Fruit fly (Drosophila melanogaster) whole organism, embryonic: ENCODE data around the gene ZnT77C.

Experiments
- Ada2b ChIP-seq: fragments of 200-800 bp; sonication (Bioruptor generic); IDR thresholded peaks from 2 replicates; pipeline ENCODE4 v1.3.6; 2022; ENCODE audit warnings: missing biosample characterization, missing genetic modification characterization
- CG10209 ChIP-seq: fragments of 200-800 bp; sonication (Bioruptor generic); optimal IDR thresholded peaks from 3 replicates; lab custom pipeline; 2017; ENCODE audit warnings: missing biosample characterization, mild to moderate bottlenecking, missing genetic modification characterization, missing genetic modification reagents
- CG10321 ChIP-seq: fragments of 200-800 bp; sonication (Bioruptor generic); IDR thresholded peaks from 2 replicates; pipeline ENCODE4 v1.3.6; 2022; ENCODE audit warnings: missing biosample characterization, missing genetic modification characterization
- CG10366 ChIP-seq: fragments of 200-800 bp; sonication (Bioruptor generic); IDR thresholded peaks from 2 replicates; pipeline ENCODE4 v1.3.6; 2022; ENCODE audit warnings: missing biosample characterization, missing genetic modification characterization
- CG10654 ChIP-seq: fragments of 200-800 bp; sonication (Bioruptor generic); optimal IDR thresholded peaks from 2 replicates; lab custom pipeline; 2016; ENCODE audit warnings: missing biosample characterization, missing genetic modification characterization
- CG12391 ChIP-seq: fragments of 200-800 bp; sonication (Bioruptor generic); optimal IDR thresholded peaks from 3 replicates; lab custom pipeline; 2018; ENCODE audit warnings: missing biosample characterization, mild to moderate bottlenecking, missing genetic modification characterization, moderate library complexity
- CG15269 ChIP-seq: fragments of 200-800 bp; sonication (Bioruptor generic); optimal IDR thresholded peaks from 2 replicates; lab custom pipeline; 2018; ENCODE audit warnings: missing biosample characterization, mild to moderate bottlenecking, missing genetic modification characterization, moderate library complexity
- CG15601 ChIP-seq: fragments of 200-800 bp; sonication (Bioruptor generic); optimal IDR thresholded peaks from 3 replicates; lab custom pipeline; 2019; ENCODE audit warnings: missing biosample characterization, mild to moderate bottlenecking, missing genetic modification characterization, moderate library complexity
- CG16779 ChIP-seq: fragments of 200-800 bp; sonication (Bioruptor generic); IDR thresholded peaks from 2 replicates; pipeline ENCODE4 v1.3.6; 2022; ENCODE audit warnings: missing biosample characterization, missing genetic modification characterization
- CG17568 ChIP-seq: fragments of 200-800 bp; sonication (Bioruptor generic); optimal IDR thresholded peaks from 2 replicates; lab custom pipeline; 2018; ENCODE audit warnings: missing biosample characterization, mild to moderate bottlenecking, missing genetic modification characterization, moderate library complexity
- CG17829 ChIP-seq: fragments of 200-800 bp; optimal IDR thresholded peaks from 2 replicates; lab custom pipeline; 2019; ENCODE audit warnings: missing biosample characterization, mild to moderate bottlenecking, missing genetic modification characterization, moderate library complexity
- CG17912 ChIP-seq: fragments of 200-800 bp; sonication (Bioruptor generic); optimal IDR thresholded peaks from 2 replicates; lab custom pipeline; 2018; ENCODE audit warnings: missing biosample characterization, mild to moderate bottlenecking, missing genetic modification characterization
- CG3065 ChIP-seq: fragments of 200-800 bp; sonication (Bioruptor generic); optimal IDR thresholded peaks from 2 replicates; lab custom pipeline; 2016; ENCODE audit warnings: missing biosample characterization, missing genetic modification characterization
- CG3726 ChIP-seq: fragments of 200-800 bp; sonication (Bioruptor generic); IDR thresholded peaks from 3 replicates; pipeline ENCODE4, ENCODE4 v1.3.6; 2022; ENCODE audit warnings: missing biosample characterization, missing genetic modification characterization
- CG6175 ChIP-seq: fragments of 200-800 bp; sonication (Bioruptor generic); IDR thresholded peaks from 3 replicates; pipeline ENCODE4 v1.3.6; 2022; ENCODE audit warnings: missing biosample characterization, missing genetic modification characterization
- CG6272 ChIP-seq: fragments of 200-800 bp; sonication (Bioruptor generic); IDR thresholded peaks from 2 replicates; pipeline ENCODE4 v1.3.6; 2022; ENCODE audit warnings: missing biosample characterization, missing genetic modification characterization
- CG9797 ChIP-seq: fragments of 200-800 bp; sonication (Bioruptor generic); optimal IDR thresholded peaks from 3 replicates; lab custom pipeline; 2018; ENCODE audit warnings: missing biosample characterization, mild to moderate bottlenecking, missing genetic modification characterization
- Chrac-16 ChIP-seq: fragments of 200-800 bp; sonication (Bioruptor generic); optimal IDR thresholded peaks from 3 replicates; lab custom pipeline; 2016; ENCODE audit warnings: missing biosample characterization, missing genetic modification characterization
- E2f2 ChIP-seq: fragments of 200-800 bp; sonication (Bioruptor generic); IDR thresholded peaks from 2 replicates; pipeline ENCODE4 v1.3.6; 2022; ENCODE audit warnings: missing biosample characterization, missing genetic modification characterization
- Gug ChIP-seq: fragments of 200-800 bp; sonication (Bioruptor generic); IDR thresholded peaks from 4 replicates; pipeline ENCODE4 v1.3.6; 2022; ENCODE audit warnings: missing biosample characterization, missing genetic modification characterization
- HLH54F ChIP-seq: fragments of 200-800 bp; sonication (Bioruptor generic); optimal IDR thresholded peaks from 3 replicates; lab custom pipeline; 2016; ENCODE audit warnings: missing biosample characterization, missing genetic modification characterization
- HmgD ChIP-seq: fragments of 200-800 bp; sonication (Bioruptor generic); optimal IDR thresholded peaks from 3 replicates; lab custom pipeline; 2016; ENCODE audit warnings: missing biosample characterization, missing genetic modification characterization
- Hmr ChIP-seq: fragments of 200-800 bp; sonication (Bioruptor generic); optimal IDR thresholded peaks from 3 replicates; lab custom pipeline; 2017; ENCODE audit warnings: mild to moderate bottlenecking, missing biosample characterization, missing genetic modification reagents, missing genetic modification characterization
- MBD-R2 ChIP-seq: fragments of 200-800 bp; sonication (Bioruptor generic); IDR thresholded peaks from 2 replicates; pipeline ENCODE4 v1.3.6; 2022; ENCODE audit warnings: missing biosample characterization, missing genetic modification characterization
- NC2β ChIP-seq: fragments of 200-800 bp; sonication (Bioruptor generic); optimal IDR thresholded peaks from 2 replicates; lab custom pipeline; 2016; ENCODE audit warnings: missing biosample characterization, missing genetic modification characterization
- Nf-YB ChIP-seq: fragments of 200-800 bp; sonication (Bioruptor generic); optimal IDR thresholded peaks from 3 replicates; lab custom pipeline; 2019; ENCODE audit warnings: missing biosample characterization, mild to moderate bottlenecking, missing genetic modification characterization, moderate library complexity
- Opbp ChIP-seq: fragments of 200-800 bp; sonication (Bioruptor generic); IDR thresholded peaks from 3 replicates; pipeline ENCODE4 v1.3.6; 2022; ENCODE audit warnings: missing biosample characterization, missing genetic modification characterization; ENCODE audit not compliant: partially characterized antibody
- Poxn ChIP-seq: fragments of 200-800 bp; sonication (Bioruptor generic); IDR thresholded peaks from 2 replicates; pipeline ENCODE4 v1.3.6; 2022; ENCODE audit warnings: missing biosample characterization, missing genetic modification characterization
- Scr ChIP-seq: fragments of 200-800 bp; sonication (Bioruptor generic); IDR thresholded peaks from 2 replicates; pipeline ENCODE4 v1.3.6; 2022; ENCODE audit warnings: missing biosample characterization, missing genetic modification characterization; ENCODE audit not compliant: partially characterized antibody
- Spps ChIP-seq: fragments of 200-800 bp; sonication (Bioruptor generic); optimal IDR thresholded peaks from 2 replicates; lab custom pipeline; 2018; ENCODE audit warnings: missing biosample characterization, mild to moderate bottlenecking, missing genetic modification characterization
- Sry-δ ChIP-seq: fragments of 200-800 bp; sonication (Bioruptor generic); optimal IDR thresholded peaks from 2 replicates; lab custom pipeline; 2016; ENCODE audit warnings: missing biosample characterization, missing genetic modification characterization
- Vsx1 ChIP-seq: fragments of 200-800 bp; sonication (Bioruptor generic); optimal IDR thresholded peaks from 2 replicates; lab custom pipeline; 2017; ENCODE audit warnings: missing biosample characterization, mild to moderate bottlenecking, missing genetic modification characterization, missing genetic modification reagents
- Xbp1 ChIP-seq: fragments of 200-800 bp; sonication (Bioruptor generic); optimal IDR thresholded peaks from 3 replicates; lab custom pipeline; 2016; ENCODE audit warnings: missing biosample characterization, mild to moderate bottlenecking, missing genetic modification characterization
- Xrp1 ChIP-seq: fragments of 200-800 bp; sonication (Bioruptor generic); IDR thresholded peaks from 2 replicates; pipeline ENCODE4 v1.3.6; 2022; ENCODE audit warnings: missing biosample characterization, missing genetic modification characterization
- ase ChIP-seq: fragments of 200-800 bp; sonication (Bioruptor generic); IDR thresholded peaks from 3 replicates; pipeline ENCODE4 v1.3.6; 2022; ENCODE audit warnings: missing biosample characterization, missing genetic modification characterization
- bab2 ChIP-seq: fragments of 200-800 bp; sonication (Bioruptor generic); optimal IDR thresholded peaks from 2 replicates; lab custom pipeline; 2016; ENCODE audit warnings: missing biosample characterization, missing genetic modification characterization
- bbx ChIP-seq: fragments of 200-800 bp; sonication (Bioruptor generic); IDR thresholded peaks from 2 replicates; pipeline ENCODE4 v1.3.6; 2022; ENCODE audit warnings: missing biosample characterization, missing genetic modification characterization; ENCODE audit not compliant: partially characterized antibody
- bcd ChIP-seq: fragments of 200-800 bp; sonication (Bioruptor generic); optimal IDR thresholded peaks from 2 replicates; lab custom pipeline; 2017; ENCODE audit warnings: missing biosample characterization, mild to moderate bottlenecking, missing genetic modification characterization
- btn ChIP-seq: fragments of 200-800 bp; sonication (Bioruptor generic); optimal IDR thresholded peaks from 2 replicates; lab custom pipeline; 2016; ENCODE audit warnings: missing biosample characterization, missing genetic modification characterization
- ci ChIP-seq: fragments of 200-800 bp; sonication (Bioruptor generic); IDR thresholded peaks from 3 replicates; pipeline ENCODE4 v1.3.6; 2022; ENCODE audit warnings: missing biosample characterization, missing genetic modification characterization
- disco-r ChIP-seq: fragments of 200-800 bp; sonication (Bioruptor generic); optimal IDR thresholded peaks from 2 replicates; lab custom pipeline; 2016; ENCODE audit warnings: missing biosample characterization, missing genetic modification characterization
- esg ChIP-seq: fragments of 200-800 bp; sonication (Bioruptor generic); conservative IDR thresholded peaks from 2 replicates; pipeline ENCODE4 v1.3.6; 2022; ENCODE audit warnings: missing biosample characterization, missing genetic modification characterization
- jing ChIP-seq: fragments of 200-800 bp; sonication (Bioruptor generic); optimal IDR thresholded peaks from 2 replicates; lab custom pipeline; 2018; ENCODE audit warnings: missing biosample characterization, mild to moderate bottlenecking, missing genetic modification characterization
- org-1 ChIP-seq: fragments of 200-800 bp; sonication (Bioruptor generic); optimal IDR thresholded peaks from 2 replicates; lab custom pipeline; 2017; ENCODE audit warnings: missing biosample characterization, missing genetic modification characterization
- otp ChIP-seq: fragments of 200-800 bp; sonication (Bioruptor generic); IDR thresholded peaks from 3 replicates; pipeline ENCODE4, ENCODE4 v1.3.6; 2022; ENCODE audit warnings: missing biosample characterization, missing genetic modification characterization
- peb ChIP-seq: fragments of 200-800 bp; sonication (Bioruptor generic); IDR thresholded peaks from 2 replicates; pipeline ENCODE4 v1.3.6; 2022; ENCODE audit warnings: missing biosample characterization, missing genetic modification characterization
- sens ChIP-seq: fragments of 200-800 bp; sonication (Bioruptor generic); peaks from one replicate; lab custom pipeline; 2016; ENCODE audit warnings: missing biosample characterization, missing genetic modification characterization
- slp2 ChIP-seq: fragments of 200-800 bp; sonication (Bioruptor generic); optimal IDR thresholded peaks from 2 replicates; lab custom pipeline; 2016; ENCODE audit warnings: missing biosample characterization, missing genetic modification characterization
- yki ChIP-seq: fragments of >200 bp; optimal IDR thresholded peaks from 3 replicates; lab custom pipeline; 2018
- zen ChIP-seq: fragments of 200-800 bp; sonication (Bioruptor generic); optimal IDR thresholded peaks from 3 replicates; lab custom pipeline; 2018; ENCODE audit warnings: missing biosample characterization, mild to moderate bottlenecking, missing genetic modification characterization, moderate library complexity
- zfh1 ChIP-seq: fragments of 200-800 bp; sonication (Bioruptor generic); IDR thresholded peaks from 3 replicates; pipeline ENCODE4 v1.3.6; 2022; ENCODE audit warnings: missing biosample characterization, missing genetic modification characterization

ZnT77C gene

DNA sequence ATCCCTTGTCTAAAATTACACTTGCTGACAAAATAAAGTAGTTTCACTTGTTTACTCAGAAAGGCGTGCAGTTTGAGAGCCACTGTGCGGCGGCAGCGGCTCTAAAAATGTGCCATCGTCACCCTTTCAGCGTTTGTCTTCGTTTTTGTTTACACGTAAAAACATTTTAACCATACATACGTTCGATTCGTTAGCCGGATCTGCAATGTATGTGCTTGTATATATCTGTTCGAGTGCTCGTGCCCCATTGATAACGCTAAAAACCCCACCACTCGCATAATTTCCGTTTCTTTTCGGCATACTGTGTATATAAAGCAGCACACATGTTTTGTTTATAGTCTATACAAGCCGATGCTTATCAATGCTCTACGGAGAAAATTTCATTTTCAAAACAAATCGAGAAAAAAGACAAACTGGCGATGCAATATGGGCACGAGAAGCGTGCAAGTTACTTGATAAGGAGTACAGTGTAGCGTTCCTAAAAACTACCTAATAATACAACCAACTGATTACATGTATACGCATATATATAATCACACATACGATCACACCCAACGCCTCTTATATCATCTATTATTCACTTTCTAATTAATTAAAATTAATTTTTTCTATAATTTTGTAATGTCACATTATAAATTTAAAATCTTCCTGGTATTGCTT is 21.9 kb upstream of the ZnT77C start (continued):
- no peak for TF ChIP-seq CG3726 (GFP tag; lab: Robert Waterston, UW)
- 0 out of 3 replicates have a peak, but pooled peaks have one; percentile 42 for TF ChIP-seq Opbp (GFP tag; lab: Robert Waterston, UW)
- TF ChIP-seq CG17568 (GFP tag; lab: Kevin White, UChicago): peak; percentile 3
- TF ChIP-seq CG10321 (GFP tag; lab: Robert Waterston, UW): 0 out of 2 replicates have a peak, but pooled peaks have one; percentile 10
- no peak for TF ChIP-seq btn (GFP tag; lab: Kevin White, UChicago)
- no peak for TF ChIP-seq ase (GFP tag; lab: Robert Waterston, UW)
- peak; percentile 17 for TF ChIP-seq Spps
- no peak for TF ChIP-seq MBD-R2 (GFP tag; lab: Robert Waterston, UW)
- peak; percentile 65 for TF ChIP-seq CG17829
- peak; percentile 36; the same call in 1 of the 2 replicates for TF ChIP-seq esg (GFP tag; lab: Robert Waterston, UW)
- peak; percentile 14 for TF ChIP-seq bcd
- no peak for TF ChIP-seq otp (GFP tag; lab: Robert Waterston, UW)
- TF ChIP-seq Chrac-16 (GFP tag; lab: Kevin White, UChicago): peak; percentile 48
- TF ChIP-seq CG15601 (tag; lab: Kevin White, UChicago): peak; percentile 22
- no peak for TF ChIP-seq CG6272 (GFP tag; lab: Robert Waterston, UW)
- TF ChIP-seq org-1 (GFP tag; lab: Kevin White, UChicago): no peak
- TF ChIP-seq HLH54F: no peak
- TF ChIP-seq Ada2b (GFP tag; lab: Robert Waterston, UW): no peak
- TF ChIP-seq bab2 (GFP tag; lab: Kevin White, UChicago): no peak
- 0 out of 2 replicates have a peak, but pooled peaks have one; percentile 18 for TF ChIP-seq bbx (GFP tag; lab: Robert Waterston, UW)
- no peak for TF ChIP-seq jing (GFP tag; lab: Kevin White, UChicago)
- TF ChIP-seq Nf-YB (GFP tag; lab: Kevin White, UChicago): no peak
- peak; percentile 81 for TF ChIP-seq sens (GFP tag; lab: Kevin White, UChicago)
- TF ChIP-seq CG10654 (GFP tag; lab: Kevin White, UChicago): no peak
- TF ChIP-seq CG17912 (GFP tag; lab: Kevin White, UChicago): peak; percentile 38
- peak; percentile 33 for TF ChIP-seq CG10366 (GFP tag; lab: Robert Waterston, UW)
- no peak for TF ChIP-seq CG10209 (GFP tag; lab: Kevin White, UChicago)
- TF ChIP-seq CG12391 (tag; lab: Kevin White, UChicago): peak; percentile 61
- no peak for TF ChIP-seq Poxn (GFP tag; lab: Robert Waterston, UW)
- TF ChIP-seq CG6175: no peak
- no peak for TF ChIP-seq zen
- peak; percentile 56; the same call in 1 of the 3 replicates for TF ChIP-seq zfh1
- TF ChIP-seq CG9797 (GFP tag; lab: Kevin White, UChicago): no peak
- TF ChIP-seq peb (GFP tag; lab: Robert Waterston, UW): no peak
- TF ChIP-seq Scr (GFP tag; lab: Robert Waterston, UW): 0 out of 2 replicates have a peak, but pooled peaks have one; percentile 9
- peak; percentile 68 for TF ChIP-seq CG15269 (tag; lab: Kevin White, UChicago)
- peak; percentile 74 for TF ChIP-seq Xrp1 (GFP tag; lab: Robert Waterston, UW)
- peak; percentile 73; the same call in 2 of the 3 replicates for TF ChIP-seq ci (GFP tag; lab: Robert Waterston, UW)
- TF ChIP-seq Sry-δ (GFP tag; lab: Kevin White, UChicago): no peak
- TF ChIP-seq CG16779: no peak
- no peak for TF ChIP-seq disco-r (GFP tag; lab: Kevin White, UChicago)
- TF ChIP-seq CG3065 (GFP tag; lab: Kevin White, UChicago): no peak
- TF ChIP-seq HmgD: no peak
- TF ChIP-seq E2f2: no peak; the same call in 1 of the 2 replicates
- TF ChIP-seq Gug: no peak
- TF ChIP-seq NC2β (GFP tag; lab: Kevin White, UChicago): no peak
- TF ChIP-seq Xbp1 (GFP tag; lab: Kevin White, UChicago): peak; percentile 38
- no peak for TF ChIP-seq slp2 (GFP tag; lab: Kevin White, UChicago)
- TF ChIP-seq yki (lab: Kevin White, UChicago): no peak
- TF ChIP-seq Hmr: peak; percentile 48
- TF ChIP-seq Vsx1 (GFP tag; lab: Kevin White, UChicago): no peak
